Worm (Caenorhabditis elegans) whole organism, young adult: ENCODE measurements around the gene R03H10.7.

ENCODE experiments used
- F39B2.1 ChIP-seq: fragments of 200-800 bp; sonication (Bioruptor generic); IDR thresholded peaks from 2 replicates; pipeline ENCODE4 v1.3.6; 2022; ENCODE audit warnings: missing genetic modification reagents, missing genetic modification characterization, missing compliant biosample characterization
- F49E8.2 ChIP-seq: sonication (generic microtip); optimal IDR thresholded peaks from 3 replicates; lab custom pipeline; 2017; ENCODE audit warnings: missing genetic modification characterization, mild to moderate bottlenecking, missing compliant biosample characterization, antibody characterized with exemption, moderate library complexity; ENCODE audit not compliant: insufficient read depth
- Y53G8AR.9 ChIP-seq: fragments of 200-800 bp; sonication (Bioruptor generic); conservative IDR thresholded peaks from 2 replicates; pipeline ENCODE4 v1.3.6; 2022; ENCODE audit warnings: missing genetic modification reagents, missing genetic modification characterization, missing compliant biosample characterization
- Y79H2A.3 ChIP-seq: fragments of 200-800 bp; sonication (Bioruptor generic); conservative IDR thresholded peaks from 2 replicates; pipeline ENCODE4 v1.3.6; 2022; ENCODE audit warnings: missing genetic modification reagents, missing genetic modification characterization, missing compliant biosample characterization
- ama-1 ChIP-seq, 3 experiments: fragments of 150-350 bp in 1 of 3; sonication (generic microtip) in 2 of 3; optimal IDR thresholded peaks; 2 replicates each; lab custom pipeline; 2014 to 2018; ENCODE audit warnings: missing biosample characterization in 2 of 3, missing genetic modification characterization in 2 of 3, missing genetic modification reagents in 2 of 3
- attf-3 ChIP-seq: fragments of 200-800 bp; sonication (Bioruptor generic); conservative IDR thresholded peaks from 2 replicates; pipeline ENCODE4 v1.3.6; 2022; ENCODE audit warnings: missing genetic modification reagents, missing genetic modification characterization, missing compliant biosample characterization
- dpl-1 ChIP-seq: fragments of 150-350 bp; optimal IDR thresholded peaks from 2 replicates; lab custom pipeline; 2014; ENCODE audit warnings: missing biosample characterization, missing genetic modification reagents, missing genetic modification characterization
- egrh-3 ChIP-seq: fragments of 200-800 bp; sonication (Bioruptor generic); IDR thresholded peaks from 2 replicates; pipeline ENCODE4 v1.3.6; 2022; ENCODE audit warnings: missing genetic modification reagents, missing genetic modification characterization, missing compliant biosample characterization
- madf-10 ChIP-seq: sonication (generic microtip); optimal IDR thresholded peaks from 2 replicates; lab custom pipeline; 2016; ENCODE audit warnings: mild to moderate bottlenecking, missing genetic modification characterization, missing compliant biosample characterization
- mes-4 ChIP-seq: sonication (generic microtip); optimal IDR thresholded peaks from 2 replicates; lab custom pipeline; 2016; ENCODE audit warnings: missing genotype, missing genetic modification characterization, missing compliant biosample characterization
- nfya-1 ChIP-seq: sonication (generic microtip); optimal IDR thresholded peaks from 2 replicates; lab custom pipeline; 2017; ENCODE audit warnings: antibody characterized with exemption, missing compliant biosample characterization, missing genetic modification characterization, borderline replicate concordance; ENCODE audit not compliant: insufficient read depth
- snpc-3.4 ChIP-seq: sonication (generic microtip); optimal IDR thresholded peaks from 2 replicates; lab custom pipeline; 2017; ENCODE audit warnings: missing genetic modification characterization, mild to moderate bottlenecking, missing compliant biosample characterization, antibody characterized with exemption, moderate library complexity, missing genotype, missing genetic modification reagents
- ztf-3 ChIP-seq: fragments of 200-800 bp; sonication (Bioruptor generic); optimal IDR thresholded peaks from 2 replicates; lab custom pipeline; 2018; ENCODE audit warnings: mild to moderate bottlenecking, missing genetic modification characterization, missing compliant biosample characterization

- TF ChIP-seq ztf-3 (GFP tag; lab: Kevin White, UChicago) (no peak), F49E8.2 (tag; lab: Kevin White, UChicago) (no peak), mes-4 (tag; lab: Kevin White, UChicago) (no peak), Y53G8AR.9 (GFP tag; lab: Robert Waterston, UW) (no peak), F39B2.1 (GFP tag; lab: Robert Waterston, UW) (no peak), snpc-3.4 (tag; lab: Kevin White, UChicago) (no peak), Y79H2A.3 (GFP tag; lab: Robert Waterston, UW) (no peak), ama-1 (optimal IDR thresholded peaks at IDR 0.05; lab: Kevin White, UChicago) (no peak), ama-1 (GFP tag; optimal IDR thresholded peaks at IDR 0.05; lab: Kevin White, UChicago) (no peak), madf-10 (tag; lab: Kevin White, UChicago) (no peak), dpl-1 (GFP tag; lab: Kevin White, UChicago) (no peak), nfya-1 (tag; lab: Kevin White, UChicago) (no peak), egrh-3 (peak; percentile 80), attf-3 (GFP tag; lab: Robert Waterston, UW) (no peak)
Measured at ce11 chrII:4134688-4135087, 44.0 kb downstream of the R03H10.7 start.
